Fruit fly (Drosophila melanogaster): ENCODE measurements around the gene mri.

Gene mri

DNA sequence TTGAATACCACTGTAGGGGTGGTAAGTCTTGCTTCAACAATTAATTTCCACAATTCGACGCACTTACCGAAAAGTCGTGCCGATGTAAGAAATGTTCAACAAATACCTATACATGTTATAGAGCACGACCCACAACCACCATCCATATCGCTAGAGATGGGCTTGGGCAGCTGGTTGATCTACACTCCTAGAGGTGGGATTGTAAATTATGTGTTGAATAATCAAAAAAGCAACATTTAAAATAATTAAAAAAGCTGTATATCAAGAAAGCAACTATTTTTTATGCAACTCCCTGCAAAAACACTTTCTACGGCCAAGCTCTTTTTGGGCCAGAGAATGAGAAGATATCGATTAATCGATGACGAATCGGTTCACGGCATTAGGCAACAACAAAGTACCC lies 15.7 kb upstream of the mri start, which contains the start of the genes CG34140, Mkp and Mtch (continued):
- TF ChIP-seq Atf3 (GFP tag; optimal IDR thresholded peaks at IDR 0.05) (peak; percentile 85), CG12104 (GFP tag; optimal IDR thresholded peaks at IDR 0.05) (peak; percentile 83), Oaz (GFP tag; IDR thresholded peaks at IDR 0.05) (0 out of 2 replicates have a peak, but pooled peaks have one; percentile 39), CG8089 (GFP tag; optimal IDR thresholded peaks at IDR 0.05) (peak; percentile 75), D19B (GFP tag; optimal IDR thresholded peaks at IDR 0.05) (no peak), ara (GFP tag; IDR thresholded peaks at IDR 0.05) (peak; percentile 79), CG6689 (GFP tag; IDR thresholded peaks at IDR 0.05) (peak; percentile 81)

DNA sequence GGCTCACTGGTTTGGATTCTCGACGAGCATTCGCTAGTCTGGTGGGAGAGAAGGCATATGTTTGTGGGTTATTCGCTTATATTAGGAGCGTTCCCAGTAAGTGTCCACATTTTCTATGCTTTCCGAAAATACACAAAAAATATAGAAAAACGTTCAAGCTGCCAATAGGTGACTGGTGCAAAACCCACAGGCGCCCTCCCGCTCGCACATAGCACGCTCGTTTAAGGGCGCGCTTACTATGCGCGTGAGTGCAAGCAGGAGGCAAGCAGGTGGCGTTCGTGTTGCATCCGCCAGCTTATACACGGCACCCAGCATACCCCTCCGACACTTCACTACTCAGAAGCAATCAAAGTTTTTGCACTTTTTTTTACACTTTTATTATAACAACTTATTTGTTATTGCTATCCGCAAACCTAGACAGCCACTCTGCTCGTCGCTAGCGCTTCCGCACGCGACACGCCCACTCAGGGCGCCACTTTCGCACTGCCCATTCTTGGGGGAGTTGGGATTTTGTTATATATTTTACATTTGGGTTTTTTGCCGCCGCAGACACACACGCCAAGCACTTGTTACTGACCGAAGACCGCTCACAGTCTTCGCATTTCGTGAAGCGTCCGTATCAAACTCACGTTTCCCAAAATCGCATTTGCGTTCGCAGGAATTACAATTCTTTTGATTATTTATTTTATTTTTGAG lies 776 bp upstream of the mri start:
- TF ChIP-seq ewg (GFP tag; optimal IDR thresholded peaks at IDR 0.05) (peak; percentile 63), CG14014 (GFP tag; IDR thresholded peaks at IDR 0.05) (no peak), bbx (GFP tag; IDR thresholded peaks at IDR 0.05; ENCODE audit: partially characterized antibody) (peak; percentile 60), Trl (optimal IDR thresholded peaks at IDR 0.05) (no peak), Trl (GFP tag; optimal IDR thresholded peaks at IDR 0.05) (peak; percentile 36), CG5953 (GFP tag; IDR thresholded peaks at IDR 0.05) (no peak), vnd (GFP tag; IDR thresholded peaks at IDR 0.05; ENCODE audit: partially characterized antibody) (peak; percentile 39; the same call in 1 of the 3 replicates), CG43689 (GFP tag; IDR thresholded peaks at IDR 0.05) (no peak), CG13287 (GFP tag; IDR thresholded peaks at IDR 0.05; ENCODE audit: partially characterized antibody) (peak; percentile 46; the same call in 1 of the 2 replicates), hb (GFP tag; IDR thresholded peaks at IDR 0.05; ENCODE audit: partially characterized antibody) (peak; percentile 30; the same call in 1 of the 3 replicates), Lhr (GFP tag; optimal IDR thresholded peaks at IDR 0.05) (no peak), Aef1 (GFP tag; IDR thresholded peaks at IDR 0.05) (peak; percentile 47; the same call in 1 of the 3 replicates), CG1647 (GFP tag; optimal IDR thresholded peaks at IDR 0.05) (peak; percentile 31), sqz (GFP tag; optimal IDR thresholded peaks at IDR 0.05) (no peak), CG13624 (GFP tag; optimal IDR thresholded peaks at IDR 0.05) (no peak), Hmx (GFP tag; optimal IDR thresholded peaks at IDR 0.05) (no peak), CG12104 (GFP tag; optimal IDR thresholded peaks at IDR 0.05) (no peak), CG9215 (GFP tag; IDR thresholded peaks at IDR 0.05) (no peak), MESR4 (GFP tag; optimal IDR thresholded peaks at IDR 0.05) (peak; percentile 74), odd (GFP tag; optimal IDR thresholded peaks at IDR 0.05) (no peak), amos (GFP tag; IDR thresholded peaks at IDR 0.05; ENCODE audit: partially characterized antibody) (peak; percentile 64), Deaf1 (tag; optimal IDR thresholded peaks at IDR 0.05) (no peak), HmgZ (tag; optimal IDR thresholded peaks at IDR 0.05) (peak; percentile 83), CG11456 (GFP tag; IDR thresholded peaks at IDR 0.05) (peak; percentile 53; the same call in 1 of the 3 replicates), CG7987 (GFP tag; optimal IDR thresholded peaks at IDR 0.05) (peak; percentile 13), CG17802 (tag; optimal IDR thresholded peaks at IDR 0.05) (no peak), CG18011 (GFP tag; optimal IDR thresholded peaks at IDR 0.05) (peak; percentile 100), Hr78 (GFP tag; optimal IDR thresholded peaks at IDR 0.05) (no peak), NFAT (GFP tag; IDR thresholded peaks at IDR 0.05) (peak; percentile 31; the same call in 1 of the 2 replicates), wor (GFP tag; IDR thresholded peaks at IDR 0.05) (peak; percentile 51), ac (GFP tag; optimal IDR thresholded peaks at IDR 0.05) (peak; percentile 7), CG34224 (GFP tag; IDR thresholded peaks at IDR 0.05; ENCODE audit: partially characterized antibody) (peak; percentile 33; the same call in 2 of the 3 replicates), CG9817 (tag; optimal IDR thresholded peaks at IDR 0.05) (peak; percentile 35), CG4730 (GFP tag; IDR thresholded peaks at IDR 0.05) (no peak), CG8388 (GFP tag; optimal IDR thresholded peaks at IDR 0.05) (no peak), CG12299 (tag; optimal IDR thresholded peaks at IDR 0.05) (peak; percentile 13), CG10321 (GFP tag; IDR thresholded peaks at IDR 0.05) (peak; percentile 87), Dad (GFP tag; optimal IDR thresholded peaks at IDR 0.05) (peak; percentile 42), yki (optimal IDR thresholded peaks at IDR 0.05) (no peak), da (GFP tag; optimal IDR thresholded peaks at IDR 0.05) (no peak), nerfin-2 (GFP tag; IDR thresholded peaks at IDR 0.05; ENCODE audit: partially characterized antibody) (peak; percentile 27; the same call in 1 of the 2 replicates), CG3847 (GFP tag; IDR thresholded peaks at IDR 0.05) (peak; percentile 46)

Data from whole organism, embryonic.